Worm (Caenorhabditis elegans) whole organism, L4 larva: Measurements from ENCODE around the gene tab-1.
A peak's percentile ranks its signal among the peaks of the same experiment; 100 is the strongest.

Experiments
- T20F7.1 ChIP-seq: fragments of 200-800 bp; sonication (Bioruptor generic); optimal IDR thresholded peaks from 2 replicates; lab custom pipeline; 2018; ENCODE audit warnings: mild to moderate bottlenecking, missing genetic modification characterization, missing compliant biosample characterization
- Y5F2A.4 ChIP-seq: fragments of 200-800 bp; sonication (Bioruptor generic); optimal IDR thresholded peaks from 2 replicates; lab custom pipeline; 2018; ENCODE audit warnings: mild to moderate bottlenecking, missing genetic modification characterization, missing compliant biosample characterization
- ZK337.2 ChIP-seq: fragments of 200-800 bp; sonication (Bioruptor generic); IDR thresholded peaks from 2 replicates; pipeline ENCODE4 v1.3.6; 2022; ENCODE audit warnings: missing genetic modification reagents, missing genetic modification characterization, missing compliant biosample characterization
- aha-1 ChIP-seq: fragments of 150-350 bp; peaks from one replicate; lab custom pipeline; 2014; ENCODE audit warnings: missing biosample characterization, missing genetic modification characterization
- aly-2 ChIP-seq: sonication (generic microtip); optimal IDR thresholded peaks from 2 replicates; lab custom pipeline; 2018; ENCODE audit warnings: missing biosample characterization, missing genetic modification characterization
- ama-1 ChIP-seq: fragments of 150-350 bp; optimal IDR thresholded peaks from 2 replicates; lab custom pipeline; 2014; ENCODE audit warnings: inconsistent platforms, mixed read lengths
- ceh-20 ChIP-seq: fragments of 200-800 bp; sonication (Bioruptor generic); IDR thresholded peaks from 2 replicates; pipeline ENCODE4 v1.3.6; 2022; ENCODE audit warnings: missing genetic modification reagents, missing genetic modification characterization, missing compliant biosample characterization
- ceh-28 ChIP-seq: fragments of 150-350 bp; optimal IDR thresholded peaks from 2 replicates; lab custom pipeline; 2014; ENCODE audit warnings: missing biosample characterization, missing genetic modification reagents, missing genetic modification characterization
- ceh-62 ChIP-seq: sonication (generic microtip); optimal IDR thresholded peaks from 2 replicates; lab custom pipeline; 2017; ENCODE audit warnings: missing biosample characterization, missing genetic modification characterization
- ceh-82 ChIP-seq: sonication (generic microtip); optimal IDR thresholded peaks from 2 replicates; lab custom pipeline; 2017; ENCODE audit warnings: missing biosample characterization, missing genetic modification characterization
- cey-2 ChIP-seq: sonication (generic microtip); optimal IDR thresholded peaks from 3 replicates; lab custom pipeline; 2017; ENCODE audit warnings: missing genetic modification characterization, mild to moderate bottlenecking, missing compliant biosample characterization, antibody characterized with exemption, borderline replicate concordance; ENCODE audit not compliant: insufficient read depth
- dmd-9 ChIP-seq: fragments of 200-800 bp; sonication (Bioruptor generic); IDR thresholded peaks from 2 replicates; pipeline ENCODE4 v1.3.6; 2022; ENCODE audit warnings: missing genetic modification reagents, missing genetic modification characterization, missing compliant biosample characterization
- dpl-1 ChIP-seq: fragments of 150-350 bp; optimal IDR thresholded peaks from 2 replicates; lab custom pipeline; 2014; ENCODE audit warnings: missing biosample characterization, missing genetic modification reagents, missing genetic modification characterization
- dve-1 ChIP-seq: sonication (generic microtip); optimal IDR thresholded peaks from 2 replicates; lab custom pipeline; 2017; ENCODE audit warnings: antibody characterized with exemption, mild to moderate bottlenecking, missing genetic modification characterization, missing compliant biosample characterization; ENCODE audit not compliant: insufficient read depth
- fkh-10 ChIP-seq: fragments of 150-350 bp; optimal IDR thresholded peaks from 2 replicates; lab custom pipeline; 2014; ENCODE audit warnings: missing biosample characterization, missing genetic modification reagents, missing genetic modification characterization
- fos-1 ChIP-seq: fragments of 150-350 bp; optimal IDR thresholded peaks from 2 replicates; lab custom pipeline; 2014; ENCODE audit warnings: missing biosample characterization, missing genetic modification characterization
- hlh-11 ChIP-seq: fragments of 200-800 bp; sonication (Bioruptor generic); optimal IDR thresholded peaks from 2 replicates; lab custom pipeline; 2018; ENCODE audit warnings: mild to moderate bottlenecking, missing genetic modification characterization, missing compliant biosample characterization
- hlh-30 ChIP-seq: sonication (generic microtip); optimal IDR thresholded peaks from 2 replicates; lab custom pipeline; 2017; ENCODE audit warnings: antibody characterized with exemption, mild to moderate bottlenecking, missing genetic modification characterization, missing compliant biosample characterization; ENCODE audit not compliant: insufficient read depth
- hmg-1.1 ChIP-seq: fragments of 200-800 bp; sonication (Bioruptor generic); IDR thresholded peaks from 2 replicates; pipeline ENCODE4 v1.3.6; 2022; ENCODE audit warnings: missing genetic modification reagents, missing genetic modification characterization, missing compliant biosample characterization
- lim-7 ChIP-seq: fragments of 200-800 bp; sonication (Bioruptor generic); IDR thresholded peaks from 2 replicates; pipeline ENCODE4 v1.3.6; 2022; ENCODE audit warnings: missing genetic modification characterization, missing compliant biosample characterization
- lin-1 ChIP-seq: fragments of 200-800 bp; sonication (Bioruptor generic); IDR thresholded peaks from 2 replicates; pipeline ENCODE4 v1.3.6; 2022; ENCODE audit warnings: missing genetic modification reagents, missing genetic modification characterization, missing compliant biosample characterization
- lin-29 ChIP-seq: fragments of 200-800 bp; sonication (Bioruptor generic); IDR thresholded peaks from 2 replicates; pipeline ENCODE4 v1.3.6; 2022; ENCODE audit warnings: missing genetic modification reagents, missing genetic modification characterization, missing compliant biosample characterization
- mdl-1 ChIP-seq, 2 experiments: fragments of 150-350 bp in 1 of 2; sonication (generic microtip) in 1 of 2; optimal IDR thresholded peaks; 2 replicates each; lab custom pipeline; 2014 to 2017; ENCODE audit warnings: missing biosample characterization in 2 of 2, missing genetic modification characterization in 2 of 2
- mep-1 ChIP-seq: fragments of 150-350 bp; sonication (generic microtip); optimal IDR thresholded peaks from 3 replicates; lab custom pipeline; 2014; ENCODE audit warnings: missing biosample characterization, missing genetic modification characterization
- mxl-3 ChIP-seq: fragments of 200-800 bp; sonication (Bioruptor generic); optimal IDR thresholded peaks from 2 replicates; lab custom pipeline; 2018; ENCODE audit warnings: mild to moderate bottlenecking, missing genetic modification characterization, missing compliant biosample characterization
- nhr-10 ChIP-seq: fragments of 150-350 bp; optimal IDR thresholded peaks from 2 replicates; lab custom pipeline; 2014; ENCODE audit warnings: missing biosample characterization, missing genetic modification characterization
- nhr-11 ChIP-seq: fragments of 150-350 bp; optimal IDR thresholded peaks from 2 replicates; lab custom pipeline; 2014; ENCODE audit warnings: missing biosample characterization, missing genetic modification characterization
- nhr-237 ChIP-seq: sonication (generic microtip); optimal IDR thresholded peaks from 2 replicates; lab custom pipeline; 2017; ENCODE audit warnings: missing biosample characterization, missing genetic modification characterization
- nhr-25 ChIP-seq: sonication (generic microtip); optimal IDR thresholded peaks from 2 replicates; lab custom pipeline; 2017; ENCODE audit warnings: missing genetic modification characterization, mild to moderate bottlenecking, missing compliant biosample characterization, antibody characterized with exemption, moderate library complexity, borderline replicate concordance; ENCODE audit not compliant: insufficient read depth
- nhr-28 ChIP-seq: fragments of 150-350 bp; optimal IDR thresholded peaks from 2 replicates; lab custom pipeline; 2014; ENCODE audit warnings: missing biosample characterization, missing genetic modification characterization
- nhr-48 ChIP-seq: sonication (generic microtip); optimal IDR thresholded peaks from 2 replicates; lab custom pipeline; 2016; ENCODE audit warnings: mild to moderate bottlenecking, missing genetic modification characterization, missing compliant biosample characterization
- nhr-6 ChIP-seq: fragments of 150-350 bp; optimal IDR thresholded peaks from 2 replicates; lab custom pipeline; 2014; ENCODE audit warnings: missing biosample characterization, missing genetic modification characterization
- pha-4 ChIP-seq, 2 experiments: fragments of 150-350 bp in 1 of 2; fragments of 200-800 bp in 1 of 2; sonication (Bioruptor generic) in 1 of 2; IDR thresholded peaks in 1 of 2; optimal IDR thresholded peaks in 1 of 2; 2 replicates each; pipeline versions ENCODE4 v1.3.6 to Lab custom; 2014 to 2022; ENCODE audit warnings: missing genetic modification characterization in 2 of 2, missing genetic modification reagents in 2 of 2, missing biosample characterization in 1 of 2, missing compliant biosample characterization in 1 of 2
- rbr-2 ChIP-seq: sonication (generic microtip); optimal IDR thresholded peaks from 2 replicates; lab custom pipeline; 2016; ENCODE audit warnings: missing genotype, missing genetic modification characterization, missing compliant biosample characterization
- set-16 ChIP-seq: fragments of 200-800 bp; sonication (Bioruptor generic); IDR thresholded peaks from 2 replicates; pipeline ENCODE4 v1.3.6; 2022; ENCODE audit warnings: missing genetic modification reagents, missing genetic modification characterization, missing compliant biosample characterization
- skn-1 ChIP-seq: fragments of 150-350 bp; optimal IDR thresholded peaks from 2 replicates; lab custom pipeline; 2014; ENCODE audit warnings: missing biosample characterization, missing genetic modification characterization
- snpc-1.2 ChIP-seq: fragments of 200-800 bp; sonication (Bioruptor generic); IDR thresholded peaks from 2 replicates; pipeline ENCODE4 v1.3.6; 2022; ENCODE audit warnings: missing genetic modification reagents, missing genetic modification characterization, missing compliant biosample characterization
- snpc-4 ChIP-seq: fragments of 150-350 bp; optimal IDR thresholded peaks from 2 replicates; lab custom pipeline; 2014; ENCODE audit warnings: missing biosample characterization, missing genetic modification characterization
- spr-3 ChIP-seq: fragments of 200-800 bp; sonication (Bioruptor generic); optimal IDR thresholded peaks from 2 replicates; lab custom pipeline; 2018; ENCODE audit warnings: mild to moderate bottlenecking, missing genetic modification characterization, missing compliant biosample characterization
- tag-97 ChIP-seq: fragments of 200-800 bp; sonication (Bioruptor generic); IDR thresholded peaks from 2 replicates; pipeline ENCODE4 v1.3.6; 2022; ENCODE audit warnings: missing genetic modification characterization, missing compliant biosample characterization
- unc-130 ChIP-seq: sonication (generic microtip); optimal IDR thresholded peaks from 2 replicates; lab custom pipeline; 2016; ENCODE audit warnings: missing genetic modification reagents, missing genetic modification characterization, missing compliant biosample characterization
- unc-39 ChIP-seq: sonication (generic microtip); optimal IDR thresholded peaks from 2 replicates; lab custom pipeline; 2017; ENCODE audit warnings: missing biosample characterization, missing genetic modification characterization
- unc-62 ChIP-seq, 3 experiments: fragments of 150-350 bp in 1 of 3; sonication (generic microtip); optimal IDR thresholded peaks in 2 of 3; peaks in 1 of 3; 1 replicate in 1 of 3; 2 replicates in 2 of 3; lab custom pipeline; 2014 to 2017; ENCODE audit warnings: missing biosample characterization in 3 of 3, missing genetic modification characterization in 3 of 3, missing genetic modification reagents in 3 of 3, missing genotype in 1 of 3
- zip-2 ChIP-seq: fragments of 150-350 bp; optimal IDR thresholded peaks from 2 replicates; lab custom pipeline; 2014; ENCODE audit warnings: missing biosample characterization, missing genetic modification characterization

tab-1 gene

DNA sequence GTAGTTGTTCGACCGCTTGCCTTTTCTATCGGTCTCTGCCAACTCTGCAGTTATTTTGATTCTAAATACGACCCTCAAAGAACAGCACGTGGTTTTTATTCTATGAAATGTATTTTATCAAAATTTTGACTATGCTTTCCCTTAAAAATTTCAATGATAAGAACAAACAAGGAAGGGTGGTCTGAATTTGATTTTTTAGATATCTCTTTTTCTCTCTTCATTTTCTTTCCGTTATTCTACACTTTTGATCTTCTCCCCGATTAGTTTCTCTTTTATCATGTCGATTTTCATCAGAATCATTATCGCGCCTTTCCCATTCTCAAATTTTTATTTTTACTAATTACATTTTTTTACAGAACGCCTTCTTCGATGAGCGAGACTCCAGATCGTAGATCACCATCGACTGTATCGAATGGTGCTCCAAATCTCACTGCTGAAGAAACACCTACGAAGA, 41.9 kb downstream of the tab-1 start (continued):
- TF ChIP-seq mdl-1 (tag; optimal IDR thresholded peaks at IDR 0.05; lab: Kevin White, UChicago) (peak in 1 of 2 experiments; percentile 38), ceh-62 (tag; lab: Kevin White, UChicago) (no peak), dpl-1 (no peak), pha-4 (GFP tag; IDR thresholded peaks at IDR 0.05; lab: Robert Waterston, UW) (no peak), pha-4 (tag; optimal IDR thresholded peaks at IDR 0.05; lab: Kevin White, UChicago) (no peak), T20F7.1 (no peak), lim-7 (GFP tag; lab: Robert Waterston, UW) (no peak), skn-1 (tag; lab: Kevin White, UChicago) (no peak), ceh-28 (tag; lab: Kevin White, UChicago) (no peak), nhr-25 (tag; lab: Kevin White, UChicago) (no peak)
- TF ChIP-seq, all 104 proteins: peak for 4

DNA sequence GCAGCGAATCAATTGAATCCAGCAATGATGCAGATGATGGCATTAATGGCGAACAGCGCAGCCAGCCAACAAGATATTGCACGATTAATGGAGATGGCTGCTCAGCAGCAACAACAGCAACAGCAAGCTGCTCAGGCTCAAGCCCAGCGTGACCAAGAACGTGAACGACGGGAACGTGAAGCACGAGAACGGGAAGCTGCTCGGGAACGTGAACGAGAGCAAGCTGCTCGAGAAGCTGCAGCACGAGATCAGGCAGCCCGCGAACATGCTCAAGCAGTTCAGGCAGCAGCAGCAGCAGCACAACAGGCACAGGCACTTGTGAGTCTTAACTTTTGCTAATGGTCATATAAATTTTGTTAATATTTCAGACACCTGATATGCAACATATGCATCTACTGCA, 43.6 kb downstream of the tab-1 start:
- peak; percentile 86 for TF ChIP-seq set-16 (GFP tag; lab: Robert Waterston, UW)
- no peak for TF ChIP-seq mep-1
- no peak for TF ChIP-seq spr-3 (GFP tag; lab: Kevin White, UChicago)
- TF ChIP-seq nhr-6 (tag; lab: Kevin White, UChicago) = no peak
- peak; percentile 7 for TF ChIP-seq hlh-30 (tag; lab: Kevin White, UChicago)

DNA sequence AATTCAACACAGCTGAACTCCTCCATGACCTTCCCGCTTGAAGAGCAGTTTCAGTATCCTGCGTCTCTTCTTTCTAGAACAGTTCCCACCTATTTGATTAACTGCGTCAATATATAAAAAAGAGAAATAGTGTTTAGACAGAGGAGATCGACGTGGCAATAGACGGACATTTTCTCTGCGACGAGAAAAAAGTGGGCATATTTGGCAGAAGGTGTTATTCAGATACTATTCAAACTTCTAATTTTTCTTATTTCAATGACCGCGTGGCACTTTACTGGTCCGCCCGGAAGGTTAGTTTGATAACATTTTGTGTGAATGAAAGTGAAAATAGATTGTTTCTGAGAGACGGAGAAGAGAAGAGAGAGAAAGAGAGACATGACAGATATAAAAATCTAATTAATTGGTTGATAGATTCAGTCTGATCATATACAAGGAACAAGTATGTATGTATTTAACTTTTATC, 44.8 kb downstream of the tab-1 start, which contains the start of gene tbc-6:
tbc-6 (plus strand) TSS at position 208 of the 463 bp plus-strand sequence.
- no peak for TF ChIP-seq set-16 (GFP tag; lab: Robert Waterston, UW)
- TF ChIP-seq unc-39 (tag; lab: Kevin White, UChicago) = no peak
- no peak for TF ChIP-seq snpc-4 (tag; lab: Kevin White, UChicago)
- peak; percentile 31 for TF ChIP-seq nhr-11 (tag; lab: Kevin White, UChicago)
- TF ChIP-seq fkh-10 (GFP tag; lab: Kevin White, UChicago) = no peak
- no peak for TF ChIP-seq unc-130 (GFP tag; lab: Kevin White, UChicago)
- TF ChIP-seq ceh-20 (GFP tag; lab: Robert Waterston, UW) = 0 out of 2 replicates have a peak, but pooled peaks have one; percentile 44
- TF ChIP-seq dmd-9 (GFP tag; lab: Robert Waterston, UW) = no peak
- TF ChIP-seq mep-1 = peak; percentile 53
- TF ChIP-seq hmg-1.1 (GFP tag; lab: Robert Waterston, UW) = 0 out of 2 replicates have a peak, but pooled peaks have one; percentile 24
- TF ChIP-seq fos-1 = no peak
- peak; percentile 86 for TF ChIP-seq nhr-28 (tag; lab: Kevin White, UChicago)
- peak; percentile 93 for TF ChIP-seq aly-2
- peak; percentile 23 for TF ChIP-seq rbr-2 (tag; lab: Kevin White, UChicago)
- peak; percentile 89 for TF ChIP-seq nhr-10
- TF ChIP-seq ama-1 (lab: Kevin White, UChicago) = peak; percentile 36
- TF ChIP-seq snpc-1.2 = no peak
- TF ChIP-seq ZK337.2 (GFP tag; lab: Robert Waterston, UW) = no peak
- TF ChIP-seq nhr-25 (tag; lab: Kevin White, UChicago) = no peak
- TF ChIP-seq hlh-11 = peak; percentile 77
- TF ChIP-seq T20F7.1 = peak; percentile 13
- TF ChIP-seq tag-97 (GFP tag; lab: Robert Waterston, UW) = no peak
- TF ChIP-seq mdl-1 (tag; optimal IDR thresholded peaks at IDR 0.05; lab: Kevin White, UChicago) = peak; percentile 65 to 78
- TF ChIP-seq nhr-6 (tag; lab: Kevin White, UChicago) = peak; percentile 26
- peak; percentile 40 for TF ChIP-seq hlh-30 (tag; lab: Kevin White, UChicago)
- peak; percentile 71 for TF ChIP-seq mxl-3 (GFP tag; lab: Kevin White, UChicago)
- peak; percentile 59 for TF ChIP-seq cey-2 (tag; lab: Kevin White, UChicago)
- peak; percentile 30 for TF ChIP-seq nhr-48 (tag; lab: Kevin White, UChicago)
- TF ChIP-seq lin-29 = no peak
- no peak for TF ChIP-seq zip-2 (tag; lab: Kevin White, UChicago)
- TF ChIP-seq aha-1 = peak; percentile 74
- TF ChIP-seq lin-1 = no peak
- no peak for TF ChIP-seq ceh-82
- TF ChIP-seq Y5F2A.4 (GFP tag; lab: Kevin White, UChicago) = no peak
- TF ChIP-seq nhr-237 = no peak
- TF ChIP-seq pha-4 (GFP tag; IDR thresholded peaks at IDR 0.05; lab: Robert Waterston, UW) = no peak
- no peak for TF ChIP-seq pha-4 (tag; optimal IDR thresholded peaks at IDR 0.05; lab: Kevin White, UChicago)
- TF ChIP-seq unc-62 (GFP tag; optimal IDR thresholded peaks at IDR 0.05 in 1 of 2; lab: Kevin White, UChicago) = peak in 1 of 2 experiments; percentile 84
- no peak for TF ChIP-seq unc-62 (tag; optimal IDR thresholded peaks at IDR 0.05; lab: Kevin White, UChicago)
- TF ChIP-seq dve-1 (tag; lab: Kevin White, UChicago) = peak; percentile 54
